Fruit fly (Drosophila melanogaster) whole organism, wandering third instar larva: ENCODE data around the gene Mal-B2.

ENCODE experiments used
- CG32264 ChIP-seq: fragments of 200-800 bp; sonication (Bioruptor generic); optimal IDR thresholded peaks from 2 replicates; lab custom pipeline; 2016; ENCODE audit warnings: missing biosample characterization, missing genetic modification characterization
- Dfd ChIP-seq: fragments of >200 bp; optimal IDR thresholded peaks from 2 replicates; lab custom pipeline; 2017; ENCODE audit warnings: missing biosample characterization, missing genetic modification characterization
- N ChIP-seq: fragments of >200 bp; optimal IDR thresholded peaks from 2 replicates; lab custom pipeline; 2018; ENCODE audit warnings: missing biosample characterization, missing external identifiers, missing genetic modification characterization
- foxo ChIP-seq, 2 experiments: fragments of 200-800 bp; sonication (Bioruptor generic); optimal IDR thresholded peaks; 2 replicates in 1 of 2; 3 replicates in 1 of 2; lab custom pipeline; 2016 to 2017; ENCODE audit warnings: missing biosample characterization in 2 of 2, missing genetic modification characterization in 2 of 2
- fru ChIP-seq: fragments of 200-800 bp; sonication (Bioruptor generic); optimal IDR thresholded peaks from 3 replicates; lab custom pipeline; 2016; ENCODE audit warnings: missing biosample characterization, mild to moderate bottlenecking, missing genetic modification characterization
- h ChIP-seq: fragments of 200-800 bp; sonication (Bioruptor generic); optimal IDR thresholded peaks from 3 replicates; lab custom pipeline; 2016; ENCODE audit warnings: missing biosample characterization, mild to moderate bottlenecking, missing genetic modification characterization
- jim ChIP-seq: fragments of 175-275, 200-325 bp; sonication (Bioruptor generic); optimal IDR thresholded peaks from 2 replicates; lab custom pipeline; 2016; ENCODE audit warnings: missing biosample characterization, mild to moderate bottlenecking, missing genetic modification characterization
- rgr ChIP-seq: fragments of 200-800 bp; sonication (Bioruptor generic); optimal IDR thresholded peaks from 3 replicates; lab custom pipeline; 2016; ENCODE audit warnings: missing biosample characterization, mild to moderate bottlenecking, missing genetic modification characterization
- sv ChIP-seq: fragments of 200-800 bp; sonication (Bioruptor generic); optimal IDR thresholded peaks from 3 replicates; lab custom pipeline; 2016; ENCODE audit warnings: missing biosample characterization, missing genetic modification characterization

DNA sequence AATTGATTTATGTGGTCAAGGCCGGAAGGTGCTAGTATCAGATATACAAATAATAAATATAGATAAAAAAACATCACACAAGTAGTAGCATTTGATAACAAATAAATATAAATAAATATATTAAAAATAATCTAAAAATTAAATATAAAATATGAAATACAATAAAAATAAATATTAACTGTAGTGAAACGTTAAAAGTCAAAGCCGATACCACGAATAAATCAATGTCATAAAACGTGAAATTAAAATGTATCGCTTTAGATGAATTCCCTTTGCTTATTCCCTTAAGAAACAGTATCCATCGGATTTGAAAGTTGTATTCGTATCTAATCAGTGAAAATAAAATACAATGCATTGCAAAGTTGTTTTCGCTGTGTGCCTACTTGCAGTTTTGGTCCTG is 15.4 kb upstream of the Mal-B2 start, which contains the start of gene CG45012:
- TF ChIP-seq CG32264 (no peak), h (GFP tag; lab: Kevin White, UChicago) (no peak), fru (GFP tag; lab: Kevin White, UChicago) (no peak), jim (GFP tag; lab: Kevin White, UChicago) (no peak), sv (GFP tag; lab: Kevin White, UChicago) (no peak), Dfd (no peak), N (GFP tag; lab: Kevin White, UChicago) (no peak), rgr (GFP tag; lab: Kevin White, UChicago) (no peak), foxo (GFP tag; optimal IDR thresholded peaks at IDR 0.05; lab: Kevin White, UChicago) (no peak)
